Fruit fly (Drosophila melanogaster) whole organism, embryonic: ENCODE results near the gene Cpr76Bb.

Experiments used
- B-H2 ChIP-seq: fragments of 200-800 bp; sonication (Bioruptor generic); optimal IDR thresholded peaks from 2 replicates; lab custom pipeline; 2018; ENCODE audit warnings: missing biosample characterization, mild to moderate bottlenecking, missing genetic modification characterization
- BEAF-32 ChIP-seq: fragments of 200-800 bp; sonication (Bioruptor generic); optimal IDR thresholded peaks from 3 replicates; lab custom pipeline; 2017; ENCODE audit warnings: missing biosample characterization, missing genetic modification characterization, mild to moderate bottlenecking, moderate library complexity, missing genetic modification reagents
- CG10267 ChIP-seq: fragments of 200-800 bp; sonication (Bioruptor generic); optimal IDR thresholded peaks from 2 replicates; lab custom pipeline; 2018; ENCODE audit warnings: missing biosample characterization, mild to moderate bottlenecking, missing genetic modification characterization, moderate library complexity
- CG12659 ChIP-seq: fragments of 200-800 bp; sonication (Bioruptor generic); optimal IDR thresholded peaks from 3 replicates; lab custom pipeline; 2017; ENCODE audit warnings: mild to moderate bottlenecking, missing biosample characterization, missing genetic modification reagents, missing genetic modification characterization
- CG13894 ChIP-seq: fragments of 200-800 bp; sonication (Bioruptor generic); optimal IDR thresholded peaks from 3 replicates; lab custom pipeline; 2018; ENCODE audit warnings: missing biosample characterization, mild to moderate bottlenecking, missing genetic modification characterization, moderate library complexity
- CG15073 ChIP-seq: fragments of 200-800 bp; sonication (Bioruptor generic); optimal IDR thresholded peaks from 2 replicates; lab custom pipeline; 2016; ENCODE audit warnings: missing biosample characterization, missing genetic modification characterization
- CG17568 ChIP-seq: fragments of 200-800 bp; sonication (Bioruptor generic); optimal IDR thresholded peaks from 2 replicates; lab custom pipeline; 2018; ENCODE audit warnings: missing biosample characterization, mild to moderate bottlenecking, missing genetic modification characterization, moderate library complexity
- CG17802 ChIP-seq: fragments of 200-800 bp; sonication (Bioruptor generic); optimal IDR thresholded peaks from 2 replicates; lab custom pipeline; 2018; ENCODE audit warnings: missing biosample characterization, mild to moderate bottlenecking, missing genetic modification characterization, moderate library complexity
- CG17829 ChIP-seq: fragments of 200-800 bp; optimal IDR thresholded peaks from 2 replicates; lab custom pipeline; 2019; ENCODE audit warnings: missing biosample characterization, mild to moderate bottlenecking, missing genetic modification characterization, moderate library complexity
- CG2199 ChIP-seq: fragments of 200-800 bp; sonication (Bioruptor generic); IDR thresholded peaks from 3 replicates; pipeline ENCODE4 v1.3.6; 2022; ENCODE audit warnings: missing biosample characterization, missing genetic modification characterization
- CG30431 ChIP-seq: fragments of 200-800 bp; sonication (Bioruptor generic); optimal IDR thresholded peaks from 2 replicates; lab custom pipeline; 2017; ENCODE audit warnings: missing biosample characterization, missing genetic modification characterization
- CG3281 ChIP-seq: fragments of 200-800 bp; sonication (Bioruptor generic); optimal IDR thresholded peaks from 3 replicates; lab custom pipeline; 2017; ENCODE audit warnings: missing biosample characterization, mild to moderate bottlenecking, missing genetic modification characterization
- CG34376 ChIP-seq: fragments of 200-800 bp; sonication (Bioruptor generic); optimal IDR thresholded peaks from 2 replicates; lab custom pipeline; 2018; ENCODE audit warnings: missing biosample characterization, mild to moderate bottlenecking, missing genetic modification characterization
- CG42726 ChIP-seq: fragments of 200-800 bp; sonication (Bioruptor generic); IDR thresholded peaks from 2 replicates; pipeline ENCODE4 v1.3.6; 2022; ENCODE audit warnings: missing biosample characterization, missing genetic modification characterization; ENCODE audit not compliant: partially characterized antibody
- CG5245 ChIP-seq: fragments of 200-800 bp; sonication (Bioruptor generic); optimal IDR thresholded peaks from 3 replicates; lab custom pipeline; 2016; ENCODE audit warnings: missing biosample characterization, missing genetic modification characterization
- CG6689 ChIP-seq: fragments of 200-800 bp; sonication (Bioruptor generic); IDR thresholded peaks from 2 replicates; pipeline ENCODE4 v1.3.6; 2022; ENCODE audit warnings: missing biosample characterization, missing genetic modification characterization
- CG7271 ChIP-seq: fragments of 200-800 bp; sonication (Bioruptor generic); optimal IDR thresholded peaks from 2 replicates; lab custom pipeline; 2018; ENCODE audit warnings: missing biosample characterization, mild to moderate bottlenecking, missing genetic modification characterization, moderate library complexity
- CG7928 ChIP-seq: fragments of 200-800 bp; sonication (Bioruptor generic); optimal IDR thresholded peaks from 2 replicates; lab custom pipeline; 2017; ENCODE audit warnings: missing biosample characterization, mild to moderate bottlenecking, missing genetic modification characterization
- CG7987 ChIP-seq: fragments of 200-800 bp; sonication (Bioruptor generic); optimal IDR thresholded peaks from 2 replicates; lab custom pipeline; 2018; ENCODE audit warnings: missing biosample characterization, mild to moderate bottlenecking, missing genetic modification characterization, moderate library complexity
- CG8478 ChIP-seq: fragments of >200 bp; optimal IDR thresholded peaks from 2 replicates; lab custom pipeline; 2018
- CTCF ChIP-seq: fragments of 200-800 bp; sonication (Bioruptor generic); optimal IDR thresholded peaks from 2 replicates; lab custom pipeline; 2017; ENCODE audit warnings: missing biosample characterization, mild to moderate bottlenecking, missing genetic modification characterization, moderate library complexity
- Dip2 ChIP-seq: fragments of 200-800 bp; sonication (Bioruptor generic); IDR thresholded peaks from 2 replicates; pipeline ENCODE4 v1.3.6; 2022; ENCODE audit warnings: missing biosample characterization, missing genetic modification characterization
- Gug ChIP-seq: fragments of 200-800 bp; sonication (Bioruptor generic); IDR thresholded peaks from 4 replicates; pipeline ENCODE4 v1.3.6; 2022; ENCODE audit warnings: missing biosample characterization, missing genetic modification characterization
- HmgD ChIP-seq: fragments of 200-800 bp; sonication (Bioruptor generic); optimal IDR thresholded peaks from 3 replicates; lab custom pipeline; 2016; ENCODE audit warnings: missing biosample characterization, missing genetic modification characterization
- Hr3 ChIP-seq: fragments of 200-800 bp; sonication (Bioruptor generic); optimal IDR thresholded peaks from 3 replicates; lab custom pipeline; 2016; ENCODE audit warnings: missing biosample characterization, missing genetic modification characterization
- NFAT ChIP-seq: fragments of 200-800 bp; sonication (Bioruptor generic); IDR thresholded peaks from 2 replicates; pipeline ENCODE4 v1.3.6; 2022; ENCODE audit warnings: missing biosample characterization, missing genetic modification characterization
- Neu2 ChIP-seq: fragments of 200-800 bp; sonication (Bioruptor generic); optimal IDR thresholded peaks from 3 replicates; lab custom pipeline; 2016; ENCODE audit warnings: missing biosample characterization, missing genetic modification characterization, borderline replicate concordance
- Nf-YC ChIP-seq: fragments of 200-800 bp; optimal IDR thresholded peaks from 3 replicates; lab custom pipeline; 2019; ENCODE audit warnings: missing biosample characterization, mild to moderate bottlenecking, missing genetic modification characterization, moderate library complexity
- Oli ChIP-seq: fragments of 200-800 bp; sonication (Bioruptor generic); optimal IDR thresholded peaks from 2 replicates; lab custom pipeline; 2018; ENCODE audit warnings: missing biosample characterization, mild to moderate bottlenecking, missing genetic modification characterization, moderate library complexity
- Opbp ChIP-seq: fragments of 200-800 bp; sonication (Bioruptor generic); IDR thresholded peaks from 3 replicates; pipeline ENCODE4 v1.3.6; 2022; ENCODE audit warnings: missing biosample characterization, missing genetic modification characterization; ENCODE audit not compliant: partially characterized antibody
- Sox100B ChIP-seq: fragments of 200-800 bp; sonication (Bioruptor generic); optimal IDR thresholded peaks from 3 replicates; lab custom pipeline; 2018; ENCODE audit warnings: missing biosample characterization, mild to moderate bottlenecking, missing genetic modification characterization
- Usf ChIP-seq: fragments of 200-800 bp; sonication (Bioruptor generic); optimal IDR thresholded peaks from 2 replicates; lab custom pipeline; 2017; ENCODE audit warnings: missing genotype, missing biosample characterization, missing genetic modification characterization
- Vsx1 ChIP-seq: fragments of 200-800 bp; sonication (Bioruptor generic); optimal IDR thresholded peaks from 2 replicates; lab custom pipeline; 2017; ENCODE audit warnings: missing biosample characterization, mild to moderate bottlenecking, missing genetic modification characterization, missing genetic modification reagents
- Xrp1 ChIP-seq: fragments of 200-800 bp; sonication (Bioruptor generic); IDR thresholded peaks from 2 replicates; pipeline ENCODE4 v1.3.6; 2022; ENCODE audit warnings: missing biosample characterization, missing genetic modification characterization
- ash1 ChIP-seq: fragments of 200-800 bp; sonication (Bioruptor generic); optimal IDR thresholded peaks from 2 replicates; lab custom pipeline; 2018; ENCODE audit warnings: missing biosample characterization, mild to moderate bottlenecking, missing genetic modification characterization
- bsh ChIP-seq, 2 experiments: fragments of 200-800 bp; sonication (Bioruptor generic); optimal IDR thresholded peaks; 2 replicates each; lab custom pipeline; 2017 to 2018; ENCODE audit warnings: mild to moderate bottlenecking in 2 of 2, missing biosample characterization in 2 of 2, missing genetic modification characterization in 2 of 2, moderate library complexity in 1 of 2
- cato ChIP-seq: fragments of 200-800 bp; sonication (Bioruptor generic); optimal IDR thresholded peaks from 2 replicates; lab custom pipeline; 2016; ENCODE audit warnings: missing biosample characterization, missing genetic modification characterization, borderline replicate concordance
- dan ChIP-seq: fragments of 200-800 bp; sonication (Bioruptor generic); IDR thresholded peaks from 2 replicates; pipeline ENCODE4 v1.3.6; 2022; ENCODE audit warnings: missing biosample characterization, missing genetic modification characterization
- dm ChIP-seq: fragments of 200-800 bp; sonication (Bioruptor generic); optimal IDR thresholded peaks from 3 replicates; lab custom pipeline; 2016; ENCODE audit warnings: missing biosample characterization, missing genetic modification characterization
- hth ChIP-seq: fragments of >200 bp; optimal IDR thresholded peaks from 2 replicates; lab custom pipeline; 2017; ENCODE audit warnings: inconsistent platforms
- lmd ChIP-seq: fragments of 200-800 bp; sonication (Bioruptor generic); IDR thresholded peaks from 2 replicates; pipeline ENCODE4 v1.3.6; 2022; ENCODE audit warnings: missing biosample characterization, missing genetic modification characterization
- mam ChIP-seq: fragments of 200-800 bp; sonication (Bioruptor generic); optimal IDR thresholded peaks from 3 replicates; lab custom pipeline; 2016; ENCODE audit warnings: missing biosample characterization, missing genetic modification characterization
- mirr ChIP-seq: fragments of 200-800 bp; sonication (Bioruptor generic); optimal IDR thresholded peaks from 3 replicates; lab custom pipeline; 2018; ENCODE audit warnings: missing biosample characterization, mild to moderate bottlenecking, missing genetic modification characterization
- otp ChIP-seq: fragments of 200-800 bp; sonication (Bioruptor generic); IDR thresholded peaks from 3 replicates; pipeline ENCODE4, ENCODE4 v1.3.6; 2022; ENCODE audit warnings: missing biosample characterization, missing genetic modification characterization
- pita ChIP-seq: fragments of 200-800 bp; sonication (Bioruptor generic); optimal IDR thresholded peaks from 2 replicates; lab custom pipeline; 2017; ENCODE audit warnings: missing biosample characterization, mild to moderate bottlenecking, missing genetic modification characterization
- psq ChIP-seq: fragments of 200-800 bp; sonication (Bioruptor generic); optimal IDR thresholded peaks from 2 replicates; lab custom pipeline; 2017; ENCODE audit warnings: missing biosample characterization, missing genetic modification characterization
- sens ChIP-seq: fragments of 200-800 bp; sonication (Bioruptor generic); peaks from one replicate; lab custom pipeline; 2016; ENCODE audit warnings: missing biosample characterization, missing genetic modification characterization
- slou ChIP-seq: fragments of 200-800 bp; sonication (Bioruptor generic); optimal IDR thresholded peaks from 3 replicates; lab custom pipeline; 2016; ENCODE audit warnings: missing biosample characterization, missing genetic modification characterization
- unpg ChIP-seq: fragments of 200-800 bp; sonication (Bioruptor generic); optimal IDR thresholded peaks from 3 replicates; lab custom pipeline; 2018; ENCODE audit warnings: missing biosample characterization, mild to moderate bottlenecking, missing genetic modification characterization, moderate library complexity
- z ChIP-seq: fragments of 200-800 bp; sonication (Bioruptor generic); IDR thresholded peaks from 3 replicates; pipeline ENCODE4 v1.3.6; 2022; ENCODE audit warnings: missing biosample characterization, missing genetic modification characterization
- zen ChIP-seq: fragments of 200-800 bp; sonication (Bioruptor generic); optimal IDR thresholded peaks from 3 replicates; lab custom pipeline; 2018; ENCODE audit warnings: missing biosample characterization, mild to moderate bottlenecking, missing genetic modification characterization, moderate library complexity

Gene Cpr76Bb

dm6 chr3L:19560695-19561246 lies 41.3 kb downstream of the Cpr76Bb start (continued):
- peak; percentile 86 for TF ChIP-seq Gug (GFP tag; lab: Robert Waterston, UW)
- TF ChIP-seq zen (tag; lab: Kevin White, UChicago): peak; percentile 99
- peak; percentile 85 for TF ChIP-seq dm (GFP tag; lab: Kevin White, UChicago)
- TF ChIP-seq cato: peak; percentile 88
- TF ChIP-seq HmgD (GFP tag; lab: Kevin White, UChicago): peak; percentile 33
- peak; percentile 82 for TF ChIP-seq psq
- TF ChIP-seq dan: no peak; the same call in 1 of the 2 replicates
- peak; percentile 47 for TF ChIP-seq CTCF (GFP tag; lab: Kevin White, UChicago)
- TF ChIP-seq Oli (tag; lab: Kevin White, UChicago): peak; percentile 95
- TF ChIP-seq Dip2 (GFP tag; lab: Robert Waterston, UW): no peak
- TF ChIP-seq Nf-YC (tag; lab: Kevin White, UChicago): peak; percentile 83
- TF ChIP-seq lmd (GFP tag; lab: Robert Waterston, UW): peak; percentile 94
- TF ChIP-seq slou (GFP tag; lab: Kevin White, UChicago): peak; percentile 91
- peak; percentile 96 for TF ChIP-seq CG12659
- peak; percentile 98 for TF ChIP-seq CG17829 (tag; lab: Kevin White, UChicago)
- peak; percentile 92 for TF ChIP-seq CG10267 (tag; lab: Kevin White, UChicago)
- TF ChIP-seq pita (GFP tag; lab: Kevin White, UChicago): no peak
- peak; percentile 99 for TF ChIP-seq CG7271 (tag; lab: Kevin White, UChicago)
- peak; percentile 67 for TF ChIP-seq CG7928
- peak; percentile 97 for TF ChIP-seq unpg (GFP tag; lab: Kevin White, UChicago)
- peak; percentile 93 for TF ChIP-seq CG3281
- TF ChIP-seq CG6689: peak; percentile 95
- TF ChIP-seq z: peak; percentile 77; the same call in 2 of the 3 replicates
- TF ChIP-seq CG8478: no peak
- TF ChIP-seq Vsx1 (GFP tag; lab: Kevin White, UChicago): peak; percentile 92
- TF ChIP-seq BEAF-32 (GFP tag; lab: Kevin White, UChicago): peak; percentile 10
- peak; percentile 75 for TF ChIP-seq CG17802 (tag; lab: Kevin White, UChicago)
- TF ChIP-seq Hr3: peak; percentile 93
- TF ChIP-seq CG13894 (tag; lab: Kevin White, UChicago): peak; percentile 91
- TF ChIP-seq Neu2 (GFP tag; lab: Kevin White, UChicago): peak; percentile 87
- TF ChIP-seq Usf: peak; percentile 92
- TF ChIP-seq CG15073: peak; percentile 72
- TF ChIP-seq CG7987: peak; percentile 78
- peak; percentile 44 for TF ChIP-seq ash1
- no peak for TF ChIP-seq CG42726 (GFP tag; lab: Robert Waterston, UW)
- peak; percentile 93 for TF ChIP-seq CG2199 (GFP tag; lab: Robert Waterston, UW)
- peak; percentile 85 for TF ChIP-seq mirr (GFP tag; lab: Kevin White, UChicago)
- TF ChIP-seq CG17568 (GFP tag; lab: Kevin White, UChicago): peak; percentile 93
- peak; percentile 90 for TF ChIP-seq mam (GFP tag; lab: Kevin White, UChicago)
- no peak for TF ChIP-seq hth (lab: Kevin White, UChicago)
- TF ChIP-seq Opbp (GFP tag; lab: Robert Waterston, UW): no peak
- TF ChIP-seq CG5245 (GFP tag; lab: Kevin White, UChicago): peak; percentile 94
- TF ChIP-seq otp (GFP tag; lab: Robert Waterston, UW): peak; percentile 95
- peak; percentile 91 for TF ChIP-seq NFAT (GFP tag; lab: Robert Waterston, UW)
- peak; percentile 92 for TF ChIP-seq Sox100B (GFP tag; lab: Kevin White, UChicago)
- peak; percentile 96 for TF ChIP-seq CG30431 (GFP tag; lab: Kevin White, UChicago)
- TF ChIP-seq bsh (GFP tag; optimal IDR thresholded peaks at IDR 0.05; lab: Kevin White, UChicago): peak; percentile 95 to 98
- TF ChIP-seq CG34376: peak; percentile 85
- peak; percentile 99 for TF ChIP-seq sens
- peak; percentile 95 for TF ChIP-seq B-H2
- peak; percentile 97 for TF ChIP-seq Xrp1 (GFP tag; lab: Robert Waterston, UW)
